Worm (Caenorhabditis elegans): ENCODE data around the gene pho-10.

Gene pho-10

ce11 chrII:9940430-9940829 lies 20.1 kb upstream of the pho-10 start, which contains the start of gene ufd-3:
TSS of gene ufd-3 (plus strand) at chrII:9940753.
- no peak for TF ChIP-seq nhr-111 (GFP tag; optimal IDR thresholded peaks at IDR 0.05)
- no peak for TF ChIP-seq D1046.2 (GFP tag; IDR thresholded peaks at IDR 0.05)
- TF ChIP-seq nhr-77 (tag; optimal IDR thresholded peaks at IDR 0.05) = peak; percentile 19
- no peak for TF ChIP-seq R02D3.7 (tag; optimal IDR thresholded peaks at IDR 0.05)
- peak; percentile 38 to 92 for TF ChIP-seq lsy-2 (tag; optimal IDR thresholded peaks at IDR 0.05)
- TF ChIP-seq mep-1 (tag; optimal IDR thresholded peaks at IDR 0.05) = peak; percentile 82
- 0 out of 2 replicates have a peak, but pooled peaks have one; percentile 18 for TF ChIP-seq ceh-20 (GFP tag; IDR thresholded peaks at IDR 0.05)
- no peak for TF ChIP-seq lim-7 (GFP tag; IDR thresholded peaks at IDR 0.05)
- peak; percentile 63 for TF ChIP-seq F49E8.2 (tag; optimal IDR thresholded peaks at IDR 0.05; ENCODE audit: borderline replicate concordance)
- no peak for TF ChIP-seq ztf-11 (tag; optimal IDR thresholded peaks at IDR 0.05)
- no peak for TF ChIP-seq lin-1 (GFP tag; IDR thresholded peaks at IDR 0.05)
- no peak for TF ChIP-seq zfp-2 (tag; optimal IDR thresholded peaks at IDR 0.05)
- TF ChIP-seq lin-13 (GFP tag; optimal IDR thresholded peaks at IDR 0.05) = peak; percentile 28
- TF ChIP-seq ces-1 (GFP tag; optimal IDR thresholded peaks at IDR 0.05) = no peak
- TF ChIP-seq hlh-11 (tag; optimal IDR thresholded peaks at IDR 0.05) = peak; percentile 53
- TF ChIP-seq ctbp-1 (GFP tag; IDR thresholded peaks at IDR 0.05) = 0 out of 2 replicates have a peak, but pooled peaks have one; percentile 31
- no peak for TF ChIP-seq daf-19 (GFP tag; conservative IDR thresholded peaks at IDR 0.05)
- TF ChIP-seq rbr-2 (tag; optimal IDR thresholded peaks at IDR 0.05) = peak; percentile 66
- TF ChIP-seq dmd-9 (GFP tag; IDR thresholded peaks at IDR 0.05) = peak; percentile 81
- TF ChIP-seq ztf-7 (tag; optimal IDR thresholded peaks at IDR 0.05) = no peak
- TF ChIP-seq attf-4 (tag; optimal IDR thresholded peaks at IDR 0.05) = no peak
- peak; percentile 91 for TF ChIP-seq unc-130 (GFP tag; optimal IDR thresholded peaks at IDR 0.05)
- no peak for TF ChIP-seq dmd-8 (GFP tag; IDR thresholded peaks at IDR 0.05)
- TF ChIP-seq daf-16 (GFP tag; optimal IDR thresholded peaks at IDR 0.05) = peak in 1 of 2 experiments; percentile 31
- TF ChIP-seq daf-16 (tag; optimal IDR thresholded peaks at IDR 0.05) = peak; percentile 15
- peak; percentile 63 for TF ChIP-seq ama-1 (optimal IDR thresholded peaks at IDR 0.05)
- peak in 1 of 2 experiments; percentile 14; a peak in 1 of 4 replicates for TF ChIP-seq madf-5 (GFP tag; IDR thresholded peaks at IDR 0.05)
- TF ChIP-seq mdl-1 (tag; optimal IDR thresholded peaks at IDR 0.05) = peak in 1 of 2 experiments; percentile 24
- peak; percentile 6 for TF ChIP-seq duxl-1 (tag; optimal IDR thresholded peaks at IDR 0.05; ENCODE audit: poor library complexity)
- no peak for TF ChIP-seq hmg-1.1 (GFP tag; IDR thresholded peaks at IDR 0.05)
- TF ChIP-seq madf-9 (GFP tag; conservative IDR thresholded peaks at IDR 0.05) = peak; percentile 61; the same call in 1 of the 2 replicates
- TF ChIP-seq saeg-2 (GFP tag; IDR thresholded peaks at IDR 0.05) = no peak
- TF ChIP-seq zag-1 (tag; optimal IDR thresholded peaks at IDR 0.05) = no peak
- TF ChIP-seq T20F7.1 (GFP tag; optimal IDR thresholded peaks at IDR 0.05) = peak; percentile 97
- TF ChIP-seq pha-4 (GFP tag; IDR thresholded peaks at IDR 0.05) = peak; percentile 46; the same call in 1 of the 2 replicates
- peak; percentile 59 for TF ChIP-seq pha-4 (tag; optimal IDR thresholded peaks at IDR 0.05)
- no peak for TF ChIP-seq pqm-1 (tag; optimal IDR thresholded peaks at IDR 0.05)
- no peak for TF ChIP-seq set-16 (GFP tag; IDR thresholded peaks at IDR 0.05)
- peak; percentile 98 for TF ChIP-seq aha-1 (tag)
- peak; percentile 80 for TF ChIP-seq nhr-6 (tag; optimal IDR thresholded peaks at IDR 0.05)
- TF ChIP-seq snpc-1.2 (GFP tag; IDR thresholded peaks at IDR 0.05) = no peak
- peak; percentile 20 for TF ChIP-seq nhr-48 (tag; optimal IDR thresholded peaks at IDR 0.05)
- peak in 1 of 2 experiments; percentile 89 for TF ChIP-seq unc-62 (GFP tag; optimal IDR thresholded peaks at IDR 0.05 in 1 of 2)
- TF ChIP-seq unc-62 (tag; optimal IDR thresholded peaks at IDR 0.05) = no peak
- TF ChIP-seq mes-2 (tag; optimal IDR thresholded peaks at IDR 0.05; ENCODE audit: poor library complexity, severe bottlenecking) = peak; percentile 99
- TF ChIP-seq nhr-28 (tag; optimal IDR thresholded peaks at IDR 0.05) = peak; percentile 51
- 0 out of 2 replicates have a peak, but pooled peaks have one; percentile 57 for TF ChIP-seq T26A8.4 (GFP tag; IDR thresholded peaks at IDR 0.05)
- TF ChIP-seq zip-11 (GFP tag; IDR thresholded peaks at IDR 0.05) = no peak
- TF ChIP-seq ZK337.2 (GFP tag; IDR thresholded peaks at IDR 0.05) = peak; percentile 77; the same call in 1 of the 2 replicates
- peak; percentile 51 for TF ChIP-seq fkh-10 (GFP tag; optimal IDR thresholded peaks at IDR 0.05)
- TF ChIP-seq dpl-1 (GFP tag; optimal IDR thresholded peaks at IDR 0.05) = peak; percentile 98
- TF ChIP-seq zfp-3 (GFP tag; conservative IDR thresholded peaks at IDR 0.05) = 0 out of 2 replicates have a peak, but pooled peaks have one; percentile 52
